Worm (Caenorhabditis elegans) whole organism, early embryonic: Measurements from ENCODE around the gene nstp-5.

ENCODE experiments used
- F13C5.2 ChIP-seq: sonication (generic microtip); optimal IDR thresholded peaks from 2 replicates; lab custom pipeline; 2017; ENCODE audit warnings: mild to moderate bottlenecking, missing genetic modification characterization, inconsistent platforms, missing compliant biosample characterization
- aly-1 ChIP-seq: sonication (generic microtip); optimal IDR thresholded peaks from 2 replicates; lab custom pipeline; 2016; ENCODE audit warnings: missing genetic modification characterization, missing compliant biosample characterization
- ama-1 ChIP-seq: fragments of 150-350 bp; optimal IDR thresholded peaks from 2 replicates; lab custom pipeline; 2014
- scrt-1 ChIP-seq: fragments of 200-800 bp; sonication (Bioruptor generic); IDR thresholded peaks from 2 replicates; pipeline ENCODE4 v1.3.6; 2022; ENCODE audit warnings: missing genetic modification characterization, missing compliant biosample characterization

DNA sequence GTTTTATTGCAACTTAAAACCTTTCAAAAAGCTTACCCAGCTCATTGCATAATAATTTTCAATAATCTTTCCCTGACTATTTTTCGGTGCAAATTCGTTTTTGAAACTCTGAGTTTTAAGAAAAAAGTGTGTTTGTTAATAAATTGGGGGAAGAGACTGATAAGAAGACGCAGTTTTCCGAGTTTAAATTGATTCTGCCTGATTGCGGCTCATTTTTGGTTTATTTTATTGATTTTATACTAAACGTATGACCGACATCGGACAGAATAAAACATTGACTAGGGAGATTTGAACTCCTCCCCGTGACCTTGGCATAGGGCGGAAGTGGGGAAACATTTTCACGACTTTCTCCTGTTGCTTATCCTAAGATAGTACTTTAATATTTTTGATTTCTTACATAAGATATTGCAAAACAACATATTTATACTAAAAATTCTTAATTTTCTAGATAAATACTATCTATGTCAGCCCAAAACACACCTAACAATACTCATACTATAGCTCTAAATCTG is 41.1 kb downstream of the nstp-5 start, which contains the start of gene K08D8.7:
- TF ChIP-seq scrt-1 (GFP tag; lab: Robert Waterston, UW) (no peak), aly-1 (no peak), ama-1 (lab: Kevin White, UChicago) (no peak), F13C5.2 (tag; lab: Kevin White, UChicago) (no peak)
